Worm (Caenorhabditis elegans): ENCODE data around the gene C13F10.7.

ce11 chrV:7198403-7198802 is 24.6 kb downstream of the C13F10.7 start:
- no peak for TF ChIP-seq nhr-237 (tag; optimal IDR thresholded peaks at IDR 0.05)
- TF ChIP-seq lin-13 (GFP tag; optimal IDR thresholded peaks at IDR 0.05), result no peak
- no peak for TF ChIP-seq blmp-1 (tag; optimal IDR thresholded peaks at IDR 0.05; ENCODE audit: insufficient read depth)
- TF ChIP-seq snpc-4 (tag; optimal IDR thresholded peaks at IDR 0.05), result no peak
- TF ChIP-seq mdl-1 (tag; optimal IDR thresholded peaks at IDR 0.05), result no peak
- TF ChIP-seq lin-11 (tag; optimal IDR thresholded peaks at IDR 0.05), result no peak
- TF ChIP-seq nhr-6 (tag; optimal IDR thresholded peaks at IDR 0.05), result no peak
- no peak for TF ChIP-seq ceh-16 (tag; optimal IDR thresholded peaks at IDR 0.05)
- no peak for TF ChIP-seq mab-5 (tag; optimal IDR thresholded peaks at IDR 0.05)
- no peak for TF ChIP-seq unc-62 (GFP tag; optimal IDR thresholded peaks at IDR 0.05)
